Fruit fly (Drosophila melanogaster): ENCODE measurements around the gene Obp22a.

dm6 chr2L:2022823-2023222, 30.9 kb upstream of the Obp22a start:
- TF ChIP-seq Pif1B (GFP tag; optimal IDR thresholded peaks at IDR 0.05): no peak
- no peak for TF ChIP-seq rn (GFP tag; IDR thresholded peaks at IDR 0.05)
- TF ChIP-seq EcR (GFP tag; optimal IDR thresholded peaks at IDR 0.05): no peak
- TF ChIP-seq CG32121 (GFP tag; IDR thresholded peaks at IDR 0.05): no peak
- no peak for TF ChIP-seq Ets98B (GFP tag; IDR thresholded peaks at IDR 0.05)
- TF ChIP-seq CG13204 (GFP tag; optimal IDR thresholded peaks at IDR 0.05): no peak
- no peak for TF ChIP-seq CG17806 (tag; optimal IDR thresholded peaks at IDR 0.05)
- no peak for TF ChIP-seq gl (tag; optimal IDR thresholded peaks at IDR 0.05)
- TF ChIP-seq CG12605 (GFP tag; IDR thresholded peaks at IDR 0.05): no peak
- TF ChIP-seq CG15710 (tag; optimal IDR thresholded peaks at IDR 0.05): no peak
- TF ChIP-seq CG4496 (GFP tag; IDR thresholded peaks at IDR 0.05): no peak
- no peak for TF ChIP-seq CG34367 (tag; optimal IDR thresholded peaks at IDR 0.05)
- no peak for TF ChIP-seq fd96Ca (GFP tag; IDR thresholded peaks at IDR 0.05)

All from whole organism, pupa.